Worm (Caenorhabditis elegans): ENCODE data around the gene Y39G8B.10.
"Not testable (repeated sequence)": the region's sequence is repeated elsewhere in the genome, so short reads cannot be mapped to it uniquely, and the experiment has no call there.

Y39G8B.10 gene

ce11 chrII:14000044-14000443, 17.1 kb upstream of the Y39G8B.10 start, which contains the start of gene F01D5.3:
TSS of gene F01D5.3 (minus strand) at chrII:14000144.
- not testable (repeated sequence) for TF ChIP-seq fkh-6, tbx-7, rnt-1 (tag; optimal IDR thresholded peaks at IDR 0.05)

ce11 chrII:13998964-13999363, 16.0 kb upstream of the Y39G8B.10 start, which contains the start of gene F01D5.2:
TSS of gene F01D5.2 (minus strand) at chrII:13999064.
- no peak for TF ChIP-seq K02D7.2 (tag; optimal IDR thresholded peaks at IDR 0.05)
- TF ChIP-seq nhr-11 (tag; optimal IDR thresholded peaks at IDR 0.05), result no peak
- no peak for TF ChIP-seq unc-55 (GFP tag; optimal IDR thresholded peaks at IDR 0.05)
- TF ChIP-seq pqm-1 (tag; optimal IDR thresholded peaks at IDR 0.05), result no peak
- no peak for TF ChIP-seq sox-4 (tag; optimal IDR thresholded peaks at IDR 0.05)
- TF ChIP-seq ceh-24 (tag; optimal IDR thresholded peaks at IDR 0.05), result no peak
- no peak for TF ChIP-seq gmeb-2 (tag; optimal IDR thresholded peaks at IDR 0.05)
- no peak for TF ChIP-seq ceh-31 (tag; optimal IDR thresholded peaks at IDR 0.05)
- no peak for TF ChIP-seq ama-1 (optimal IDR thresholded peaks at IDR 0.05)
- TF ChIP-seq ceh-34 (tag; optimal IDR thresholded peaks at IDR 0.05), result no peak
- TF ChIP-seq C38D4.7 (GFP tag; optimal IDR thresholded peaks at IDR 0.05), result no peak
- no peak for TF ChIP-seq ref-2 (tag; optimal IDR thresholded peaks at IDR 0.05)
- no peak for TF ChIP-seq pros-1 (tag; optimal IDR thresholded peaks at IDR 0.05)
- TF ChIP-seq unc-3 (GFP tag; conservative IDR thresholded peaks at IDR 0.05), result no peak
- TF ChIP-seq unc-3 (tag; optimal IDR thresholded peaks at IDR 0.05), result no peak
- TF ChIP-seq hlh-6 (tag; optimal IDR thresholded peaks at IDR 0.05), result no peak
- TF ChIP-seq ceh-30 (tag; optimal IDR thresholded peaks at IDR 0.05), result no peak
- no peak for TF ChIP-seq unc-86 (tag; optimal IDR thresholded peaks at IDR 0.05)
- TF ChIP-seq pax-1 (tag; optimal IDR thresholded peaks at IDR 0.05), result no peak
- TF ChIP-seq ceh-22 (tag; optimal IDR thresholded peaks at IDR 0.05), result no peak
- TF ChIP-seq Y22D7AL.16 (tag; optimal IDR thresholded peaks at IDR 0.05), result no peak

ce11 chrII:13997989-13998388, 15.1 kb upstream of the Y39G8B.10 start:
- no peak for TF ChIP-seq gmeb-2 (tag; optimal IDR thresholded peaks at IDR 0.05)
- no peak for TF ChIP-seq rnt-1 (tag; optimal IDR thresholded peaks at IDR 0.05)
- no peak for TF ChIP-seq lin-11 (tag; optimal IDR thresholded peaks at IDR 0.05)
- TF ChIP-seq sox-2 (GFP tag; IDR thresholded peaks at IDR 0.05), result no peak
- TF ChIP-seq tbx-7 (tag; optimal IDR thresholded peaks at IDR 0.05), result no peak
- no peak for TF ChIP-seq F13H6.1 (tag; optimal IDR thresholded peaks at IDR 0.05)
- no peak for TF ChIP-seq ahr-1 (tag; optimal IDR thresholded peaks at IDR 0.05)
- peak; percentile 13 for TF ChIP-seq elt-2 (tag; optimal IDR thresholded peaks at IDR 0.05)

ce11 chrII:13997477-13997876, 14.6 kb upstream of the Y39G8B.10 start, which contains the start of gene F01D5.1:
TSS of gene F01D5.1 (minus strand) at chrII:13997581.
- no peak for TF ChIP-seq sox-4 (tag; optimal IDR thresholded peaks at IDR 0.05)
- no peak for TF ChIP-seq fkh-6 (tag; optimal IDR thresholded peaks at IDR 0.05)
- TF ChIP-seq ceh-9 (tag; optimal IDR thresholded peaks at IDR 0.05), result no peak
- TF ChIP-seq lin-11 (tag; optimal IDR thresholded peaks at IDR 0.05), result no peak
- no peak for TF ChIP-seq ztf-16 (tag; optimal IDR thresholded peaks at IDR 0.05)
- TF ChIP-seq unc-42 (tag; optimal IDR thresholded peaks at IDR 0.05), result no peak

- TF ChIP-seq ceh-24 (tag; optimal IDR thresholded peaks at IDR 0.05) (no peak), ceh-48 (tag; optimal IDR thresholded peaks at IDR 0.05) (no peak), pha-2 (tag; optimal IDR thresholded peaks at IDR 0.05) (no peak), lim-6 (tag; optimal IDR thresholded peaks at IDR 0.05) (no peak), fkh-10 (GFP tag; optimal IDR thresholded peaks at IDR 0.05) (no peak), pag-3 (tag; optimal IDR thresholded peaks at IDR 0.05; ENCODE audit: borderline replicate concordance) (no peak), tbx-7 (tag; optimal IDR thresholded peaks at IDR 0.05) (no peak), syd-9 (tag; optimal IDR thresholded peaks at IDR 0.05) (no peak), sox-4 (tag; optimal IDR thresholded peaks at IDR 0.05) (no peak), mec-3 (tag; optimal IDR thresholded peaks at IDR 0.05; ENCODE audit: borderline replicate concordance) (no peak), hlh-30 (tag; optimal IDR thresholded peaks at IDR 0.05; ENCODE audit: insufficient read depth) (no peak), elt-2 (tag; optimal IDR thresholded peaks at IDR 0.05) (no peak), ceh-45 (GFP tag; IDR thresholded peaks at IDR 0.05) (no peak), eyg-1 (tag; optimal IDR thresholded peaks at IDR 0.05) (no peak), C08G9.2 (tag; optimal IDR thresholded peaks at IDR 0.05) (no peak), Y22D7AL.16 (tag; optimal IDR thresholded peaks at IDR 0.05) (no peak), npax-4 (tag; optimal IDR thresholded peaks at IDR 0.05) (no peak), ama-1 (optimal IDR thresholded peaks at IDR 0.05) (no peak)
These were observed 12.0 kb upstream of the Y39G8B.10 start, which contains the start of gene Y39G8B.7 for ce11 chrII:13994934-13995333. TSS of gene Y39G8B.7 (minus strand) at chrII:13995034.

Data from whole organism, late embryonic.